Worm (Caenorhabditis elegans): ENCODE measurements around the gene Y38F1A.8.
A peak's percentile ranks its signal among the peaks of the same experiment; 100 is the strongest.
"Not testable (repeated sequence)": the region's sequence is repeated elsewhere in the genome, so short reads cannot be mapped to it uniquely, and the experiment has no call there.

Gene Y38F1A.8

DNA sequence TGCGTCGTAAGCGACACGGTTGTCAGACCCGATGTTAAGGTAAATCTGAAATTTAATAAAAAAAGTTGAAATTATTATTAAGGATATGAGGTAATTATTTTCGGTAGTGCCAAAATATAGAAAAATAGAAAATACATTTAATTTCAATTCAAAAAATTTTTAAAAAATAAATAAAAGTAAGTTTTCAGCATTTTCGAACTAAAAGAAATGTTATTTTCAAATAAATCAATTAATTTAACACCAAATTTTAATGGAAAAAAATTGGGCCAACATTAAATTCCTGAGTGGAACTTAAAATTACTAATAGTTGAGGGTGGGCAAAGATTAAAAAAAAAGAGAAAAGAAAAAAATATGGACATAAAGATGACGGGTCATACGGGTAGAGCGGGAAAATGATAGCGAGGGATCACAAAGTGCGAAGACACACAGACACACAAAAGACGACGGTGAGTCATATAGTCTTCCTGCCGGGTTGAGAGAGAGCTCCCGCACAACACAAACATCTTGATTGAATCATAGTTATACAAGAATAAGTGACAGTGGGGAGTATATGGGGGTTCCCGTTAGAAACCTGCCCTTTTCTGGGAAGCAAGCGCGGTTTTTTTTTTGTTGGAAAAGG, 25.2 kb upstream of the Y38F1A.8 start, which contains the start of gene max-2:
Gene max-2, minus strand, starts transcription at position 51 of the 619 bp plus-strand sequence.
- TF ChIP-seq fos-1 (tag; optimal IDR thresholded peaks at IDR 0.05) = peak; percentile 88
- TF ChIP-seq mbf-1 (tag; optimal IDR thresholded peaks at IDR 0.05) = no peak

ce11 chrII:13023518-13023917, 22.9 kb upstream of the Y38F1A.8 start:
- TF ChIP-seq mbf-1 (tag; optimal IDR thresholded peaks at IDR 0.05) (no peak), ceh-82 (tag; optimal IDR thresholded peaks at IDR 0.05) (no peak), nhr-237 (tag; optimal IDR thresholded peaks at IDR 0.05) (no peak), ceh-16 (tag; optimal IDR thresholded peaks at IDR 0.05) (no peak), sma-3 (GFP tag; optimal IDR thresholded peaks at IDR 0.05) (no peak)

ce11 chrII:13022555-13022954, 21.9 kb upstream of the Y38F1A.8 start:
- TF ChIP-seq nhr-25 (tag; optimal IDR thresholded peaks at IDR 0.05) (peak; percentile 46), unc-55 (GFP tag; optimal IDR thresholded peaks at IDR 0.05) (no peak)

ce11 chrII:13016381-13016780, 15.7 kb upstream of the Y38F1A.8 start:
- TF ChIP-seq sma-3 (GFP tag; optimal IDR thresholded peaks at IDR 0.05) (peak; percentile 50), unc-55 (GFP tag; optimal IDR thresholded peaks at IDR 0.05) (peak; percentile 60), lsy-2 (tag; optimal IDR thresholded peaks at IDR 0.05) (peak; percentile 41 to 64), nhr-129 (tag; optimal IDR thresholded peaks at IDR 0.05) (peak; percentile 44), nhr-25 (tag; optimal IDR thresholded peaks at IDR 0.05) (peak; percentile 47), C34F6.9 (tag; optimal IDR thresholded peaks at IDR 0.05) (peak; percentile 48), gmeb-1 (tag; optimal IDR thresholded peaks at IDR 0.05) (peak; percentile 8), sem-4 (tag; optimal IDR thresholded peaks at IDR 0.05) (peak; percentile 4), F13H6.1 (tag; optimal IDR thresholded peaks at IDR 0.05) (peak; percentile 73), crh-2 (tag; optimal IDR thresholded peaks at IDR 0.05) (peak; percentile 48), nhr-21 (tag; optimal IDR thresholded peaks at IDR 0.05) (peak; percentile 16), sma-9 (GFP tag; optimal IDR thresholded peaks at IDR 0.05) (peak; percentile 79), lin-13 (GFP tag; optimal IDR thresholded peaks at IDR 0.05) (peak; percentile 56)
- not testable (repeated sequence) for TF ChIP-seq sma-9 (tag; optimal IDR thresholded peaks at IDR 0.05)

ce11 chrII:13013966-13014365, 13.3 kb upstream of the Y38F1A.8 start, which contains the start of gene F18A11.5:
Gene F18A11.5 (minus strand): TSS chrII:13014286.
- peak; percentile 10 for TF ChIP-seq C34F6.9 (tag; optimal IDR thresholded peaks at IDR 0.05)
- TF ChIP-seq sma-9 (GFP tag; optimal IDR thresholded peaks at IDR 0.05) = no peak
- no peak for TF ChIP-seq sma-9 (tag; optimal IDR thresholded peaks at IDR 0.05)
- TF ChIP-seq crh-2 (tag; optimal IDR thresholded peaks at IDR 0.05) = peak; percentile 10
- TF ChIP-seq F13H6.1 (tag; optimal IDR thresholded peaks at IDR 0.05) = no peak
- TF ChIP-seq lin-13 (GFP tag; optimal IDR thresholded peaks at IDR 0.05) = peak; percentile 7
- no peak for TF ChIP-seq ztf-4 (tag; optimal IDR thresholded peaks at IDR 0.05)
- TF ChIP-seq nhr-129 (tag; optimal IDR thresholded peaks at IDR 0.05) = peak; percentile 21
- no peak for TF ChIP-seq nhr-21 (tag; optimal IDR thresholded peaks at IDR 0.05)
- TF ChIP-seq ztf-1 (GFP tag; conservative IDR thresholded peaks at IDR 0.05) = no peak
- TF ChIP-seq unc-55 (GFP tag; optimal IDR thresholded peaks at IDR 0.05) = peak; percentile 27
- TF ChIP-seq skn-1 (tag; optimal IDR thresholded peaks at IDR 0.05) = no peak

ce11 chrII:13012684-13013083, 12.0 kb upstream of the Y38F1A.8 start:
- TF ChIP-seq nhr-10 (tag; optimal IDR thresholded peaks at IDR 0.05) = no peak
- no peak for TF ChIP-seq ztf-11 (tag; optimal IDR thresholded peaks at IDR 0.05)
- TF ChIP-seq aly-2 (tag; optimal IDR thresholded peaks at IDR 0.05) = no peak
- no peak for TF ChIP-seq crh-2 (tag; optimal IDR thresholded peaks at IDR 0.05)
- no peak for TF ChIP-seq elt-1 (tag; optimal IDR thresholded peaks at IDR 0.05)
- TF ChIP-seq mab-5 (tag; optimal IDR thresholded peaks at IDR 0.05) = no peak
- TF ChIP-seq nhr-21 (tag; optimal IDR thresholded peaks at IDR 0.05) = no peak
- TF ChIP-seq gmeb-1 (tag; optimal IDR thresholded peaks at IDR 0.05) = no peak
- TF ChIP-seq mbf-1 (tag; optimal IDR thresholded peaks at IDR 0.05) = no peak
- TF ChIP-seq egl-27 (tag; optimal IDR thresholded peaks at IDR 0.05) = no peak
- no peak for TF ChIP-seq ztf-4 (tag; optimal IDR thresholded peaks at IDR 0.05)
- TF ChIP-seq alr-1 (tag; optimal IDR thresholded peaks at IDR 0.05) = no peak
- TF ChIP-seq lsy-2 (tag; optimal IDR thresholded peaks at IDR 0.05) = no peak

Data from whole organism, L2 larva.